Worm (Caenorhabditis elegans) whole organism, early embryonic: Measurements from ENCODE around the gene npr-9.

Source experiments
- B0310.2 ChIP-seq: sonication (generic microtip); optimal IDR thresholded peaks from 2 replicates; lab custom pipeline; 2016; ENCODE audit warnings: mild to moderate bottlenecking, missing genetic modification characterization, missing compliant biosample characterization
- ama-1 ChIP-seq: fragments of 150-350 bp; optimal IDR thresholded peaks from 2 replicates; lab custom pipeline; 2014
- ceh-36 ChIP-seq: sonication (generic microtip); optimal IDR thresholded peaks from 2 replicates; lab custom pipeline; 2016; ENCODE audit warnings: missing genetic modification characterization, inconsistent platforms, missing compliant biosample characterization
- flt-1 ChIP-seq: fragments of 200-800 bp; sonication (Bioruptor generic); IDR thresholded peaks from 2 replicates; pipeline ENCODE4 v1.3.6; 2022; ENCODE audit warnings: missing genetic modification characterization, missing compliant biosample characterization
- hmbx-1 ChIP-seq: sonication (generic microtip); optimal IDR thresholded peaks from 2 replicates; lab custom pipeline; 2016; ENCODE audit warnings: mild to moderate bottlenecking, missing genetic modification characterization, missing compliant biosample characterization
- scrt-1 ChIP-seq: fragments of 200-800 bp; sonication (Bioruptor generic); IDR thresholded peaks from 2 replicates; pipeline ENCODE4 v1.3.6; 2022; ENCODE audit warnings: missing genetic modification characterization, missing compliant biosample characterization
- sea-1 ChIP-seq: fragments of 200-800 bp; sonication (Bioruptor generic); conservative IDR thresholded peaks from 2 replicates; pipeline ENCODE4 v1.3.6; 2022; ENCODE audit warnings: missing genetic modification characterization, missing compliant biosample characterization
- tbx-11 ChIP-seq: fragments of 200-800 bp; sonication (Bioruptor generic); IDR thresholded peaks from 2 replicates; pipeline ENCODE4 v1.3.6; 2022; ENCODE audit warnings: missing genetic modification characterization, missing compliant biosample characterization
- tbx-37 ChIP-seq: fragments of 200-800 bp; sonication (Bioruptor generic); conservative IDR thresholded peaks from 2 replicates; pipeline ENCODE4 v1.3.6; 2022; ENCODE audit warnings: missing genetic modification reagents, missing genetic modification characterization, missing compliant biosample characterization

DNA sequence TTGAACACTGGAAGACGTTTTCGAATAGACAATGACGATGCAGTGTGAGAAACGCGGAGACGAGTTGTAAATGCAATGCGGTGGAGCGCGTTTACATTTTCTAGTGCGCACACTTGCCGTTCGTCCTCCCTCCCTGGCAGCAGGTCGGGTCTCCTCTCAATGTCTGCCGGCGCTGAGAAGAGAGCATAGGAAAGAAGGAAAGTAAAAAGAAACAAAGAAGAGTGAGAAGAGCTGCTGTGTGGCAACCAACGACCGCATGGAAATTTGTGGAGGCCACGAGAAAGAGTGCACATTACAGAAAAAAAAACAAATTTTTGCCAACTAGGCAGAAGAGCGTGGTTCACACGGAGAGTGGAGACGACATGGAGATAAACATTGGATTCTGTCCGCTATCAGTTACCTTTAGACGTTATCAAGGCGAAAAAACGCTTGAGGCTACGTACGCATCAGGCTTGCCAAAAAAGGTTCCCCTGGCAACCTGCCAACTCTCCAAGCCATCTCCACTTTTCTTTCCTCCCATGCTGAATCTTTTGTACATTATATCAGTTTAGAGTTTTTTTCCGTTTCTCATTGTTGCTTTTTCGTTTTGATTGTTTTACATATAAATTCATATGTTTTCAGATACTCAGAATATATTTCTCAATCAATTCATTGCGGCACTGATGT is 29.7 kb upstream of the npr-9 start, which contains the start of the genes snrp-40.1 and F08G12.3:
- no peak for TF ChIP-seq ama-1 (lab: Kevin White, UChicago)
- TF ChIP-seq tbx-11 (GFP tag; lab: Robert Waterston, UW): no peak
- TF ChIP-seq tbx-37 (GFP tag; lab: Robert Waterston, UW): no peak
- no peak for TF ChIP-seq sea-1 (GFP tag; lab: Robert Waterston, UW)
- TF ChIP-seq scrt-1 (GFP tag; lab: Robert Waterston, UW): no peak; the same call in 1 of the 2 replicates
- TF ChIP-seq hmbx-1 (tag; lab: Kevin White, UChicago): no peak
- no peak for TF ChIP-seq B0310.2
- TF ChIP-seq ceh-36 (tag; lab: Kevin White, UChicago): no peak
- TF ChIP-seq flt-1 (GFP tag; lab: Robert Waterston, UW): no peak
